Fruit fly (Drosophila melanogaster) whole organism, embryonic: ENCODE results near the gene CAH6.

Experiments
- Antp ChIP-seq: fragments of 200-800 bp; sonication (Bioruptor generic); optimal IDR thresholded peaks from 3 replicates; lab custom pipeline; 2016; ENCODE audit warnings: missing biosample characterization, missing genetic modification characterization
- Atf-2 ChIP-seq: fragments of 200-800 bp; sonication (Bioruptor generic); optimal IDR thresholded peaks from 2 replicates; lab custom pipeline; 2016; ENCODE audit warnings: missing biosample characterization, missing genetic modification characterization
- CG10431 ChIP-seq: fragments of 200-800 bp; sonication (Bioruptor generic); optimal IDR thresholded peaks from 3 replicates; lab custom pipeline; 2018; ENCODE audit warnings: missing biosample characterization, mild to moderate bottlenecking, missing genetic modification characterization
- CG10654 ChIP-seq: fragments of 200-800 bp; sonication (Bioruptor generic); optimal IDR thresholded peaks from 2 replicates; lab custom pipeline; 2016; ENCODE audit warnings: missing biosample characterization, missing genetic modification characterization
- CG10979 ChIP-seq: fragments of 200-800 bp; sonication (Bioruptor generic); optimal IDR thresholded peaks from 2 replicates; lab custom pipeline; 2018; ENCODE audit warnings: missing biosample characterization, mild to moderate bottlenecking, missing genetic modification characterization, moderate library complexity
- CG11093 ChIP-seq: fragments of 200-800 bp; sonication (Bioruptor generic); IDR thresholded peaks from 3 replicates; pipeline ENCODE4 v1.3.6; 2022; ENCODE audit warnings: missing biosample characterization, missing genetic modification characterization
- CG11695 ChIP-seq: fragments of 200-800 bp; sonication (Bioruptor generic); IDR thresholded peaks from 3 replicates; pipeline ENCODE4 v1.3.6; 2022; ENCODE audit warnings: missing biosample characterization, missing genetic modification characterization
- CG12071 ChIP-seq: fragments of 200-800 bp; sonication (Bioruptor generic); optimal IDR thresholded peaks from 3 replicates; lab custom pipeline; 2018; ENCODE audit warnings: missing biosample characterization, mild to moderate bottlenecking, missing genetic modification characterization
- CG13123 ChIP-seq: fragments of 200-800 bp; sonication (Bioruptor generic); optimal IDR thresholded peaks from 2 replicates; lab custom pipeline; 2016; ENCODE audit warnings: missing biosample characterization, missing genetic modification characterization
- CG13894 ChIP-seq: fragments of 200-800 bp; sonication (Bioruptor generic); optimal IDR thresholded peaks from 3 replicates; lab custom pipeline; 2018; ENCODE audit warnings: missing biosample characterization, mild to moderate bottlenecking, missing genetic modification characterization, moderate library complexity
- CG15073 ChIP-seq: fragments of 200-800 bp; sonication (Bioruptor generic); optimal IDR thresholded peaks from 2 replicates; lab custom pipeline; 2016; ENCODE audit warnings: missing biosample characterization, missing genetic modification characterization
- CG16779 ChIP-seq: fragments of 200-800 bp; sonication (Bioruptor generic); IDR thresholded peaks from 2 replicates; pipeline ENCODE4 v1.3.6; 2022; ENCODE audit warnings: missing biosample characterization, missing genetic modification characterization
- CG16815 ChIP-seq: fragments of 200-800 bp; sonication (Bioruptor generic); optimal IDR thresholded peaks from 3 replicates; lab custom pipeline; 2017; ENCODE audit warnings: missing biosample characterization, mild to moderate bottlenecking, missing genetic modification characterization
- CG17568 ChIP-seq: fragments of 200-800 bp; sonication (Bioruptor generic); optimal IDR thresholded peaks from 2 replicates; lab custom pipeline; 2018; ENCODE audit warnings: missing biosample characterization, mild to moderate bottlenecking, missing genetic modification characterization, moderate library complexity
- CG2120 ChIP-seq: fragments of 200-800 bp; sonication (Bioruptor generic); optimal IDR thresholded peaks from 3 replicates; lab custom pipeline; 2016; ENCODE audit warnings: missing biosample characterization, missing genetic modification characterization
- CG31224 ChIP-seq: fragments of 200-800 bp; sonication (Bioruptor generic); IDR thresholded peaks from 2 replicates; pipeline ENCODE4 v1.3.6; 2022; ENCODE audit warnings: missing biosample characterization, missing genetic modification characterization
- CG32767 ChIP-seq: fragments of 200-800 bp; sonication (Bioruptor generic); IDR thresholded peaks from 2 replicates; pipeline ENCODE4 v1.3.6; 2022; ENCODE audit warnings: missing biosample characterization, missing genetic modification characterization
- CG42726 ChIP-seq: fragments of 200-800 bp; sonication (Bioruptor generic); IDR thresholded peaks from 2 replicates; pipeline ENCODE4 v1.3.6; 2022; ENCODE audit warnings: missing biosample characterization, missing genetic modification characterization; ENCODE audit not compliant: partially characterized antibody
- CG4360 ChIP-seq: fragments of 200-800 bp; sonication (Bioruptor generic); IDR thresholded peaks from 2 replicates; pipeline ENCODE4 v1.3.6; 2022; ENCODE audit warnings: missing biosample characterization, missing genetic modification characterization
- CG5245 ChIP-seq: fragments of 200-800 bp; sonication (Bioruptor generic); optimal IDR thresholded peaks from 3 replicates; lab custom pipeline; 2016; ENCODE audit warnings: missing biosample characterization, missing genetic modification characterization
- CG8281 ChIP-seq: fragments of 200-800 bp; sonication (Bioruptor generic); optimal IDR thresholded peaks from 2 replicates; lab custom pipeline; 2018; ENCODE audit warnings: missing biosample characterization, mild to moderate bottlenecking, missing genetic modification characterization, moderate library complexity
- D19A ChIP-seq: fragments of 200-800 bp; optimal IDR thresholded peaks from 3 replicates; lab custom pipeline; 2019; ENCODE audit warnings: missing biosample characterization, mild to moderate bottlenecking, missing genetic modification characterization, moderate library complexity
- Dip3 ChIP-seq: fragments of 200-800 bp; sonication (Bioruptor generic); optimal IDR thresholded peaks from 3 replicates; lab custom pipeline; 2016; ENCODE audit warnings: missing biosample characterization, missing genetic modification characterization
- Fer2 ChIP-seq: fragments of 200-800 bp; sonication (Bioruptor generic); optimal IDR thresholded peaks from 2 replicates; lab custom pipeline; 2018; ENCODE audit warnings: missing biosample characterization, mild to moderate bottlenecking, missing genetic modification characterization, moderate library complexity
- Hey ChIP-seq: fragments of 200-800 bp; sonication (Bioruptor generic); optimal IDR thresholded peaks from 3 replicates; lab custom pipeline; 2018; ENCODE audit warnings: missing biosample characterization, mild to moderate bottlenecking, missing genetic modification characterization
- Trl ChIP-seq, 3 experiments: fragments of >200 bp in 2 of 3; fragments of 200-800 bp in 1 of 3; sonication (Bioruptor generic) in 1 of 3; optimal IDR thresholded peaks; 2 replicates in 1 of 3; 3 replicates in 2 of 3; lab custom pipeline; 2016 to 2017; ENCODE audit warnings: missing biosample characterization in 1 of 3, missing genetic modification characterization in 1 of 3
- Usf ChIP-seq: fragments of 200-800 bp; sonication (Bioruptor generic); optimal IDR thresholded peaks from 2 replicates; lab custom pipeline; 2017; ENCODE audit warnings: missing genotype, missing biosample characterization, missing genetic modification characterization
- Vsx1 ChIP-seq: fragments of 200-800 bp; sonication (Bioruptor generic); optimal IDR thresholded peaks from 2 replicates; lab custom pipeline; 2017; ENCODE audit warnings: missing biosample characterization, mild to moderate bottlenecking, missing genetic modification characterization, missing genetic modification reagents
- abd-A ChIP-seq: fragments of 200-800 bp; sonication (Bioruptor generic); optimal IDR thresholded peaks from 3 replicates; lab custom pipeline; 2019; ENCODE audit warnings: missing biosample characterization, mild to moderate bottlenecking, missing genetic modification characterization, moderate library complexity
- amos ChIP-seq: fragments of 200-800 bp; sonication (Bioruptor generic); IDR thresholded peaks from 2 replicates; pipeline ENCODE4 v1.3.6; 2022; ENCODE audit warnings: missing biosample characterization, missing genetic modification characterization; ENCODE audit not compliant: partially characterized antibody
- ap ChIP-seq: fragments of 200-800 bp; sonication (Bioruptor generic); IDR thresholded peaks from 2 replicates; pipeline ENCODE4 v1.3.6; 2022; ENCODE audit warnings: missing biosample characterization, missing genetic modification characterization
- caup ChIP-seq: fragments of 200-800 bp; sonication (Bioruptor generic); optimal IDR thresholded peaks from 3 replicates; lab custom pipeline; 2017; ENCODE audit warnings: missing biosample characterization, mild to moderate bottlenecking, missing genetic modification characterization, moderate library complexity; ENCODE audit not compliant: severe bottlenecking
- chinmo ChIP-seq: fragments of 200-800 bp; sonication (Bioruptor generic); IDR thresholded peaks from 4 replicates; pipeline ENCODE4 v1.3.6; 2022; ENCODE audit warnings: missing biosample characterization, missing genetic modification characterization; ENCODE audit not compliant: partially characterized antibody
- crc ChIP-seq: fragments of 200-800 bp; sonication (Bioruptor generic); optimal IDR thresholded peaks from 2 replicates; lab custom pipeline; 2016; ENCODE audit warnings: missing biosample characterization, missing genetic modification characterization
- dm ChIP-seq: fragments of 200-800 bp; sonication (Bioruptor generic); optimal IDR thresholded peaks from 3 replicates; lab custom pipeline; 2016; ENCODE audit warnings: missing biosample characterization, missing genetic modification characterization
- gsb-n ChIP-seq: fragments of 200-800 bp; sonication (Bioruptor generic); optimal IDR thresholded peaks from 3 replicates; lab custom pipeline; 2018; ENCODE audit warnings: missing biosample characterization, mild to moderate bottlenecking, missing genetic modification characterization
- lbe ChIP-seq: fragments of 200-800 bp; sonication (Bioruptor generic); optimal IDR thresholded peaks from 2 replicates; lab custom pipeline; 2016; ENCODE audit warnings: missing biosample characterization, mild to moderate bottlenecking, missing genetic modification characterization
- lilli ChIP-seq: fragments of 200-800 bp; sonication (Bioruptor generic); optimal IDR thresholded peaks from 3 replicates; lab custom pipeline; 2016; ENCODE audit warnings: missing biosample characterization, missing genetic modification characterization
- luna ChIP-seq: fragments of 200-800 bp; sonication (Bioruptor generic); optimal IDR thresholded peaks from 2 replicates; lab custom pipeline; 2016; ENCODE audit warnings: missing biosample characterization, missing genetic modification characterization
- onecut ChIP-seq: fragments of 200-800 bp; sonication (Bioruptor generic); IDR thresholded peaks from 2 replicates; pipeline ENCODE4 v1.3.6; 2022; ENCODE audit warnings: missing biosample characterization, missing genetic modification characterization
- scrt ChIP-seq: fragments of 200-800 bp; sonication (Bioruptor generic); optimal IDR thresholded peaks from 2 replicates; lab custom pipeline; 2018; ENCODE audit warnings: missing biosample characterization, mild to moderate bottlenecking, missing genetic modification characterization, moderate library complexity
- sisA ChIP-seq: fragments of 200-800 bp; sonication (Bioruptor generic); IDR thresholded peaks from 2 replicates; pipeline ENCODE4 v1.3.6; 2022; ENCODE audit warnings: missing biosample characterization, missing genetic modification characterization
- stc ChIP-seq: fragments of 200-800 bp; sonication (Bioruptor generic); IDR thresholded peaks from 2 replicates; pipeline ENCODE4 v1.3.6; 2022; ENCODE audit warnings: missing biosample characterization, missing genetic modification characterization
- toy ChIP-seq: fragments of 200-800 bp; sonication (Bioruptor generic); IDR thresholded peaks from 2 replicates; pipeline ENCODE4 v1.3.6; 2022; ENCODE audit warnings: missing biosample characterization, missing genetic modification characterization
- vfl ChIP-seq: fragments of 200-800 bp; sonication (Bioruptor generic); optimal IDR thresholded peaks from 2 replicates; lab custom pipeline; 2016; ENCODE audit warnings: missing biosample characterization, missing genetic modification characterization
- vnd ChIP-seq: fragments of 200-800 bp; sonication (Bioruptor generic); IDR thresholded peaks from 3 replicates; pipeline ENCODE4 v1.3.6; 2022; ENCODE audit warnings: missing biosample characterization, missing genetic modification characterization; ENCODE audit not compliant: partially characterized antibody
- wdn ChIP-seq: fragments of 200-800 bp; sonication (Bioruptor generic); IDR thresholded peaks from 2 replicates; pipeline ENCODE4 v1.3.6; 2022; ENCODE audit warnings: missing biosample characterization, missing genetic modification characterization

CAH6 gene

dm6 chr3R:31222125-31222889 lies 35.1 kb upstream of the CAH6 start (continued):
- TF ChIP-seq Hey (no peak), Usf (peak; percentile 64), dm (GFP tag; lab: Kevin White, UChicago) (peak; percentile 40), CG12071 (GFP tag; lab: Kevin White, UChicago) (peak; percentile 74), caup (peak; percentile 89), Antp (peak; percentile 89), gsb-n (tag; lab: Kevin White, UChicago) (peak; percentile 74), CG15073 (GFP tag; lab: Kevin White, UChicago) (no peak), toy (GFP tag; lab: Robert Waterston, UW) (no peak), CG5245 (peak; percentile 55), CG42726 (GFP tag; lab: Robert Waterston, UW) (no peak), CG16815 (GFP tag; lab: Kevin White, UChicago) (peak; percentile 84), stc (GFP tag; lab: Robert Waterston, UW) (no peak), lilli (peak; percentile 87)

dm6 chr3R:31222890-31223569 lies 34.4 kb upstream of the CAH6 start:
- TF ChIP-seq CG4360 (GFP tag; lab: Robert Waterston, UW), result 0 out of 2 replicates have a peak, but pooled peaks have one; percentile 2
- peak; percentile 26 for TF ChIP-seq CG8281 (tag; lab: Kevin White, UChicago)
- TF ChIP-seq vfl (GFP tag; lab: Kevin White, UChicago), result no peak
- TF ChIP-seq Fer2 (tag; lab: Kevin White, UChicago), result no peak
- no peak for TF ChIP-seq luna (GFP tag; lab: Kevin White, UChicago)
- TF ChIP-seq Dip3 (GFP tag; lab: Kevin White, UChicago), result no peak
- TF ChIP-seq ap, result no peak
- no peak for TF ChIP-seq CG31224 (GFP tag; lab: Robert Waterston, UW)
- no peak for TF ChIP-seq crc (GFP tag; lab: Kevin White, UChicago)
- no peak for TF ChIP-seq lbe (GFP tag; lab: Kevin White, UChicago)
- TF ChIP-seq D19A (tag; lab: Kevin White, UChicago), result no peak
- TF ChIP-seq CG10431 (GFP tag; lab: Kevin White, UChicago), result no peak
- TF ChIP-seq CG10654 (GFP tag; lab: Kevin White, UChicago), result no peak
- TF ChIP-seq scrt (GFP tag; lab: Kevin White, UChicago), result peak; percentile 89
- TF ChIP-seq CG11695, result no peak
- TF ChIP-seq CG13123 (GFP tag; lab: Kevin White, UChicago), result no peak
- TF ChIP-seq Trl (optimal IDR thresholded peaks at IDR 0.05; lab: Kevin White, UChicago), result no peak
- TF ChIP-seq Trl (GFP tag; optimal IDR thresholded peaks at IDR 0.05; lab: Kevin White, UChicago), result no peak
- TF ChIP-seq Atf-2 (GFP tag; lab: Kevin White, UChicago), result no peak
- TF ChIP-seq CG2120 (GFP tag; lab: Kevin White, UChicago), result no peak
- peak; percentile 21; the same call in 1 of the 2 replicates for TF ChIP-seq amos (GFP tag; lab: Robert Waterston, UW)
- TF ChIP-seq CG10979 (tag; lab: Kevin White, UChicago), result no peak
- TF ChIP-seq sisA, result no peak
- TF ChIP-seq CG32767 (GFP tag; lab: Robert Waterston, UW), result no peak
- TF ChIP-seq abd-A (tag; lab: Kevin White, UChicago), result peak; percentile 98
- no peak for TF ChIP-seq CG11093 (GFP tag; lab: Robert Waterston, UW)
- TF ChIP-seq chinmo, result 0 out of 4 replicates have a peak, but pooled peaks have one; percentile 3
- peak; percentile 9; the same call in 1 of the 2 replicates for TF ChIP-seq CG16779 (GFP tag; lab: Robert Waterston, UW)
- no peak for TF ChIP-seq wdn (GFP tag; lab: Robert Waterston, UW)
- no peak for TF ChIP-seq Vsx1 (GFP tag; lab: Kevin White, UChicago)
- TF ChIP-seq Hey, result peak; percentile 33
- no peak for TF ChIP-seq CG17568 (GFP tag; lab: Kevin White, UChicago)
- no peak for TF ChIP-seq vnd
- TF ChIP-seq onecut (GFP tag; lab: Robert Waterston, UW), result no peak
- peak; percentile 93 for TF ChIP-seq CG13894
